Fruit fly (Drosophila melanogaster): Measurements from ENCODE around the gene Raf.

Gene Raf

DNA sequence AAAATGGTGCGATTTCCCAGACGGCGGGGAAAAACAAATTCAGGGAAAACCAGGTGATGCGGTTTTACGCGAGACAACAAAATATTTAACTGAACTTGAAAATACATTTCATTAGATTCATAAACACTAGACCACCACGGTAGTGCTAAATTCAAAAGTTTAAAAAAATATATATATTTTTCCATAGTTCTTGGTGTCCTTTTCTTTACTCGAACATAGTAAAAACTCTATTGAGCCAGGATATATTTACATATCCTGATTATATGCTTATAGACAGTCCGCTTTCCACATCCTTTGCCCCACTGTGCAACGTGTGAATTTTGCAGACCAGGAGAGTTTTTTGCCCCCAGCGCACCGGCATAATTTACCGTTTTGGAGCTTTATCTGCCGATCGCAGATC is 70.1 kb downstream of the Raf start (continued):
- TF ChIP-seq wek (GFP tag; optimal IDR thresholded peaks at IDR 0.05), result no peak
- TF ChIP-seq CG4328 (GFP tag; optimal IDR thresholded peaks at IDR 0.05), result no peak
- TF ChIP-seq lov (optimal IDR thresholded peaks at IDR 0.05), result no peak
- TF ChIP-seq lov (GFP tag; IDR thresholded peaks at IDR 0.05), result no peak
- peak; percentile 23; the same call in 1 of the 2 replicates for TF ChIP-seq CG6689 (GFP tag; IDR thresholded peaks at IDR 0.05)
- TF ChIP-seq Bgb (GFP tag; IDR thresholded peaks at IDR 0.05; ENCODE audit: partially characterized antibody), result no peak
- no peak for TF ChIP-seq Hand (GFP tag; optimal IDR thresholded peaks at IDR 0.05)
- no peak for TF ChIP-seq NFAT (GFP tag; IDR thresholded peaks at IDR 0.05)
- TF ChIP-seq Gug (GFP tag; IDR thresholded peaks at IDR 0.05), result no peak
- no peak for TF ChIP-seq CG3163 (GFP tag; optimal IDR thresholded peaks at IDR 0.05)
- no peak for TF ChIP-seq sob (GFP tag; IDR thresholded peaks at IDR 0.05)
- TF ChIP-seq CG10979 (tag; optimal IDR thresholded peaks at IDR 0.05), result no peak
- no peak for TF ChIP-seq inv (GFP tag; IDR thresholded peaks at IDR 0.05; ENCODE audit: partially characterized antibody)
- no peak for TF ChIP-seq z (GFP tag; IDR thresholded peaks at IDR 0.05)
- TF ChIP-seq CG8089 (GFP tag; optimal IDR thresholded peaks at IDR 0.05), result no peak
- 0 out of 2 replicates have a peak, but pooled peaks have one; percentile 14 for TF ChIP-seq sisA (GFP tag; IDR thresholded peaks at IDR 0.05)
- no peak for TF ChIP-seq CG17802 (tag; optimal IDR thresholded peaks at IDR 0.05)
- no peak for TF ChIP-seq Fer2 (tag; optimal IDR thresholded peaks at IDR 0.05)
- no peak for TF ChIP-seq lbe (GFP tag; optimal IDR thresholded peaks at IDR 0.05)
- no peak for TF ChIP-seq pho (GFP tag; optimal IDR thresholded peaks at IDR 0.05)
- TF ChIP-seq hkb (optimal IDR thresholded peaks at IDR 0.05), result no peak
- TF ChIP-seq hkb (GFP tag; IDR thresholded peaks at IDR 0.05), result no peak
- peak; percentile 16 for TF ChIP-seq ATbp (GFP tag; optimal IDR thresholded peaks at IDR 0.05)
- no peak for TF ChIP-seq CG6272 (GFP tag; IDR thresholded peaks at IDR 0.05)
- no peak for TF ChIP-seq CG11398 (GFP tag; optimal IDR thresholded peaks at IDR 0.05)
- no peak for TF ChIP-seq tup (GFP tag; optimal IDR thresholded peaks at IDR 0.05)
- no peak for TF ChIP-seq Nf-YC (tag; optimal IDR thresholded peaks at IDR 0.05)
- no peak for TF ChIP-seq Atf6 (GFP tag; IDR thresholded peaks at IDR 0.05)
- 0 out of 3 replicates have a peak, but pooled peaks have one; percentile 29 for TF ChIP-seq dysf (GFP tag; IDR thresholded peaks at IDR 0.05)
- TF ChIP-seq hth (optimal IDR thresholded peaks at IDR 0.05), result no peak
- no peak for TF ChIP-seq CG1792 (GFP tag; optimal IDR thresholded peaks at IDR 0.05)
- no peak for TF ChIP-seq emc (GFP tag; optimal IDR thresholded peaks at IDR 0.05)
- TF ChIP-seq mirr (GFP tag; optimal IDR thresholded peaks at IDR 0.05), result no peak
- TF ChIP-seq CG7556 (GFP tag; optimal IDR thresholded peaks at IDR 0.05), result peak; percentile 7
- TF ChIP-seq dan (GFP tag; IDR thresholded peaks at IDR 0.05), result no peak
- TF ChIP-seq Dll (GFP tag; IDR thresholded peaks at IDR 0.05; ENCODE audit: partially characterized antibody), result no peak
- no peak for TF ChIP-seq CG4854 (GFP tag; optimal IDR thresholded peaks at IDR 0.05)
- TF ChIP-seq bbx (GFP tag; IDR thresholded peaks at IDR 0.05; ENCODE audit: partially characterized antibody), result no peak
- TF ChIP-seq peb (GFP tag; IDR thresholded peaks at IDR 0.05), result no peak
- TF ChIP-seq CG1602 (GFP tag; optimal IDR thresholded peaks at IDR 0.05), result no peak
- no peak for TF ChIP-seq CG15073 (GFP tag; optimal IDR thresholded peaks at IDR 0.05)
- TF ChIP-seq mam (GFP tag; optimal IDR thresholded peaks at IDR 0.05), result no peak
- no peak for TF ChIP-seq hb (GFP tag; IDR thresholded peaks at IDR 0.05; ENCODE audit: partially characterized antibody)
- TF ChIP-seq Xbp1 (GFP tag; optimal IDR thresholded peaks at IDR 0.05), result peak; percentile 24
- TF ChIP-seq dmrt99B (tag; optimal IDR thresholded peaks at IDR 0.05), result peak; percentile 39
- TF ChIP-seq Taf1 (GFP tag; IDR thresholded peaks at IDR 0.05), result no peak
- TF ChIP-seq crp (GFP tag; optimal IDR thresholded peaks at IDR 0.05), result no peak
- no peak for TF ChIP-seq da (GFP tag; optimal IDR thresholded peaks at IDR 0.05)
- no peak for TF ChIP-seq CG3995 (GFP tag; optimal IDR thresholded peaks at IDR 0.05)
- no peak for TF ChIP-seq kah (GFP tag; optimal IDR thresholded peaks at IDR 0.05)
- no peak for TF ChIP-seq wor (GFP tag; IDR thresholded peaks at IDR 0.05)
- no peak for TF ChIP-seq danr (GFP tag; IDR thresholded peaks at IDR 0.05)
- no peak for TF ChIP-seq stc (GFP tag; IDR thresholded peaks at IDR 0.05)
